Fruit fly (Drosophila melanogaster) whole organism, embryonic: ENCODE results near the gene CG43163.

Source experiments
- Atf6 ChIP-seq: fragments of 200-800 bp; sonication (Bioruptor generic); IDR thresholded peaks from 2 replicates; pipeline ENCODE4 v1.3.6; 2022; ENCODE audit warnings: missing biosample characterization, missing genetic modification characterization
- B-H2 ChIP-seq: fragments of 200-800 bp; sonication (Bioruptor generic); optimal IDR thresholded peaks from 2 replicates; lab custom pipeline; 2018; ENCODE audit warnings: missing biosample characterization, mild to moderate bottlenecking, missing genetic modification characterization
- BtbVII ChIP-seq: fragments of 200-800 bp; sonication (Bioruptor generic); optimal IDR thresholded peaks from 3 replicates; lab custom pipeline; 2017; ENCODE audit warnings: missing biosample characterization, mild to moderate bottlenecking, missing genetic modification characterization
- CG10147 ChIP-seq: fragments of 200-800 bp; sonication (Bioruptor generic); optimal IDR thresholded peaks from 2 replicates; lab custom pipeline; 2019; ENCODE audit warnings: missing biosample characterization, mild to moderate bottlenecking, missing genetic modification characterization, moderate library complexity
- CG10959 ChIP-seq: fragments of 200-800 bp; sonication (Bioruptor generic); IDR thresholded peaks from 2 replicates; pipeline ENCODE4 v1.3.6; 2022; ENCODE audit warnings: missing biosample characterization, missing genetic modification characterization
- CG11696 ChIP-seq: fragments of 200-800 bp; sonication (Bioruptor generic); IDR thresholded peaks from 2 replicates; pipeline ENCODE4 v1.3.6; 2022; ENCODE audit warnings: missing biosample characterization, missing genetic modification characterization
- CG12299 ChIP-seq: fragments of 200-800 bp; sonication (Bioruptor generic); optimal IDR thresholded peaks from 2 replicates; lab custom pipeline; 2018; ENCODE audit warnings: missing biosample characterization, mild to moderate bottlenecking, missing genetic modification characterization
- CG12659 ChIP-seq: fragments of 200-800 bp; sonication (Bioruptor generic); optimal IDR thresholded peaks from 3 replicates; lab custom pipeline; 2017; ENCODE audit warnings: mild to moderate bottlenecking, missing biosample characterization, missing genetic modification reagents, missing genetic modification characterization
- CG14014 ChIP-seq: fragments of 200-800 bp; sonication (Bioruptor generic); IDR thresholded peaks from 2 replicates; pipeline ENCODE4 v1.3.6; 2022; ENCODE audit warnings: missing biosample characterization, missing genetic modification characterization
- CG1647 ChIP-seq: fragments of 200-800 bp; sonication (Bioruptor generic); optimal IDR thresholded peaks from 3 replicates; lab custom pipeline; 2016; ENCODE audit warnings: missing biosample characterization, missing genetic modification characterization
- CG2116 ChIP-seq: fragments of 200-800 bp; sonication (Bioruptor generic); optimal IDR thresholded peaks from 3 replicates; lab custom pipeline; 2018; ENCODE audit warnings: missing biosample characterization, mild to moderate bottlenecking, missing genetic modification characterization
- CG3065 ChIP-seq: fragments of 200-800 bp; sonication (Bioruptor generic); optimal IDR thresholded peaks from 2 replicates; lab custom pipeline; 2016; ENCODE audit warnings: missing biosample characterization, missing genetic modification characterization
- CG31365 ChIP-seq: fragments of 200-800 bp; sonication (Bioruptor generic); optimal IDR thresholded peaks from 2 replicates; lab custom pipeline; 2018; ENCODE audit warnings: missing biosample characterization, mild to moderate bottlenecking, missing genetic modification characterization
- CG32532 ChIP-seq: fragments of 200-800 bp; sonication (Bioruptor generic); IDR thresholded peaks from 2 replicates; pipeline ENCODE4 v1.3.6; 2022; ENCODE audit warnings: missing biosample characterization, missing genetic modification characterization
- CG33557 ChIP-seq: fragments of 200-800 bp; sonication (Bioruptor generic); optimal IDR thresholded peaks from 2 replicates; lab custom pipeline; 2019; ENCODE audit warnings: missing biosample characterization, mild to moderate bottlenecking, missing genetic modification characterization, moderate library complexity
- CG4282 ChIP-seq: fragments of 200-800 bp; sonication (Bioruptor generic); optimal IDR thresholded peaks from 2 replicates; lab custom pipeline; 2016; ENCODE audit warnings: missing biosample characterization, missing genetic modification characterization
- CG6654 ChIP-seq: fragments of 200-800 bp; sonication (Bioruptor generic); optimal IDR thresholded peaks from 2 replicates; lab custom pipeline; 2017; ENCODE audit warnings: missing biosample characterization, mild to moderate bottlenecking, missing genetic modification characterization
- CG6791 ChIP-seq: fragments of 200-800 bp; sonication (Bioruptor generic); IDR thresholded peaks from 3 replicates; pipeline ENCODE4 v1.3.6; 2022; ENCODE audit warnings: missing biosample characterization, missing genetic modification characterization; ENCODE audit not compliant: partially characterized antibody
- CG6813 ChIP-seq: fragments of 200-800 bp; sonication (Bioruptor generic); optimal IDR thresholded peaks from 2 replicates; lab custom pipeline; 2017; ENCODE audit warnings: missing biosample characterization, missing genetic modification characterization, mild to moderate bottlenecking, moderate library complexity, missing genetic modification reagents
- CG7357 ChIP-seq: fragments of 200-800 bp; sonication (Bioruptor generic); IDR thresholded peaks from 3 replicates; pipeline ENCODE4 v1.3.6; 2022; ENCODE audit warnings: missing biosample characterization, missing genetic modification characterization
- CTCF ChIP-seq: fragments of 200-800 bp; sonication (Bioruptor generic); optimal IDR thresholded peaks from 2 replicates; lab custom pipeline; 2017; ENCODE audit warnings: missing biosample characterization, mild to moderate bottlenecking, missing genetic modification characterization, moderate library complexity
- Ets97D ChIP-seq: fragments of 200-800 bp; sonication (Bioruptor generic); optimal IDR thresholded peaks from 3 replicates; lab custom pipeline; 2016; ENCODE audit warnings: missing biosample characterization, missing genetic modification characterization
- Gug ChIP-seq: fragments of 200-800 bp; sonication (Bioruptor generic); IDR thresholded peaks from 4 replicates; pipeline ENCODE4 v1.3.6; 2022; ENCODE audit warnings: missing biosample characterization, missing genetic modification characterization
- Hmx ChIP-seq: fragments of 200-800 bp; sonication (Bioruptor generic); optimal IDR thresholded peaks from 2 replicates; lab custom pipeline; 2016; ENCODE audit warnings: missing biosample characterization, missing genetic modification characterization
- Lim3 ChIP-seq: fragments of 200-800 bp; sonication (Bioruptor generic); IDR thresholded peaks from 2 replicates; pipeline ENCODE4 v1.3.6; 2022; ENCODE audit warnings: missing biosample characterization, missing genetic modification characterization
- Nf-YC ChIP-seq: fragments of 200-800 bp; optimal IDR thresholded peaks from 3 replicates; lab custom pipeline; 2019; ENCODE audit warnings: missing biosample characterization, mild to moderate bottlenecking, missing genetic modification characterization, moderate library complexity
- Optix ChIP-seq: fragments of 200-800 bp; sonication (Bioruptor generic); IDR thresholded peaks from 3 replicates; pipeline ENCODE4 v1.3.6; 2022; ENCODE audit warnings: missing biosample characterization, missing genetic modification characterization
- Poxn ChIP-seq: fragments of 200-800 bp; sonication (Bioruptor generic); IDR thresholded peaks from 2 replicates; pipeline ENCODE4 v1.3.6; 2022; ENCODE audit warnings: missing biosample characterization, missing genetic modification characterization
- Rfx ChIP-seq: fragments of 200-800 bp; sonication (Bioruptor generic); IDR thresholded peaks from 2 replicates; pipeline ENCODE4 v1.3.6; 2022; ENCODE audit warnings: missing biosample characterization, missing genetic modification characterization
- Side ChIP-seq: fragments of 200-800 bp; sonication (Bioruptor generic); optimal IDR thresholded peaks from 2 replicates; lab custom pipeline; 2016; ENCODE audit warnings: missing biosample characterization, missing genetic modification characterization
- Sry-β ChIP-seq: fragments of 200-800 bp; sonication (Bioruptor generic); optimal IDR thresholded peaks from 2 replicates; lab custom pipeline; 2018; ENCODE audit warnings: missing biosample characterization, mild to moderate bottlenecking, missing genetic modification characterization, moderate library complexity
- ase ChIP-seq: fragments of 200-800 bp; sonication (Bioruptor generic); IDR thresholded peaks from 3 replicates; pipeline ENCODE4 v1.3.6; 2022; ENCODE audit warnings: missing biosample characterization, missing genetic modification characterization
- az2 ChIP-seq: fragments of 200-800 bp; sonication (Bioruptor generic); optimal IDR thresholded peaks from 3 replicates; lab custom pipeline; 2016; ENCODE audit warnings: missing biosample characterization, missing genetic modification characterization
- bcd ChIP-seq: fragments of 200-800 bp; sonication (Bioruptor generic); optimal IDR thresholded peaks from 2 replicates; lab custom pipeline; 2017; ENCODE audit warnings: missing biosample characterization, mild to moderate bottlenecking, missing genetic modification characterization
- cato ChIP-seq: fragments of 200-800 bp; sonication (Bioruptor generic); optimal IDR thresholded peaks from 2 replicates; lab custom pipeline; 2016; ENCODE audit warnings: missing biosample characterization, missing genetic modification characterization, borderline replicate concordance
- crc ChIP-seq: fragments of 200-800 bp; sonication (Bioruptor generic); optimal IDR thresholded peaks from 2 replicates; lab custom pipeline; 2016; ENCODE audit warnings: missing biosample characterization, missing genetic modification characterization
- cwo ChIP-seq: fragments of 200-800 bp; sonication (Bioruptor generic); optimal IDR thresholded peaks from 3 replicates; lab custom pipeline; 2017; ENCODE audit warnings: missing biosample characterization, missing genetic modification characterization, mild to moderate bottlenecking, moderate library complexity, missing genetic modification reagents
- exex ChIP-seq: fragments of 200-800 bp; sonication (Bioruptor generic); optimal IDR thresholded peaks from 4 replicates; lab custom pipeline; 2018; ENCODE audit warnings: missing biosample characterization, mild to moderate bottlenecking, missing genetic modification characterization, moderate library complexity
- fru ChIP-seq: fragments of >200 bp; optimal IDR thresholded peaks from 2 replicates; lab custom pipeline; 2017
- gsb ChIP-seq: fragments of 200-800 bp; sonication (Bioruptor generic); IDR thresholded peaks from 2 replicates; pipeline ENCODE4 v1.3.6; 2022; ENCODE audit warnings: missing biosample characterization, missing genetic modification characterization
- h ChIP-seq: fragments of >200 bp; optimal IDR thresholded peaks from 2 replicates; lab custom pipeline; 2017
- hbn ChIP-seq: fragments of 200-800 bp; sonication (Bioruptor generic); IDR thresholded peaks from 2 replicates; pipeline ENCODE4 v1.3.6; 2022; ENCODE audit warnings: missing biosample characterization, missing genetic modification characterization; ENCODE audit not compliant: partially characterized antibody
- insv ChIP-seq, 2 experiments: fragments of 200-800 bp; sonication (Bioruptor generic); optimal IDR thresholded peaks; 3 replicates each; lab custom pipeline; 2016 to 2018; ENCODE audit warnings: missing biosample characterization in 2 of 2, missing genetic modification characterization in 2 of 2
- jigr1 ChIP-seq: fragments of 200-800 bp; sonication (Bioruptor generic); IDR thresholded peaks from 3 replicates; pipeline ENCODE4 v1.3.6; 2022; ENCODE audit warnings: missing biosample characterization, missing genetic modification characterization
- pho ChIP-seq: fragments of 200-800 bp; sonication (Bioruptor generic); optimal IDR thresholded peaks from 2 replicates; lab custom pipeline; 2016; ENCODE audit warnings: missing biosample characterization, missing genetic modification characterization
- pzg ChIP-seq: fragments of 200-800 bp; sonication (Bioruptor generic); optimal IDR thresholded peaks from 3 replicates; lab custom pipeline; 2018; ENCODE audit warnings: missing biosample characterization, mild to moderate bottlenecking, missing genetic modification characterization, moderate library complexity
- ranshi ChIP-seq: fragments of 200-800 bp; sonication (Bioruptor generic); IDR thresholded peaks from 2 replicates; pipeline ENCODE4 v1.3.6; 2022; ENCODE audit warnings: missing biosample characterization, missing genetic modification characterization
- sc ChIP-seq, 3 experiments: fragments of >200 bp in 2 of 3; fragments of 200-800 bp in 1 of 3; sonication (Bioruptor generic) in 1 of 3; optimal IDR thresholded peaks; 2 replicates in 2 of 3; 3 replicates in 1 of 3; lab custom pipeline; 2017; ENCODE audit warnings: mild to moderate bottlenecking in 1 of 3, missing biosample characterization in 1 of 3, missing genetic modification characterization in 1 of 3, missing genetic modification reagents in 1 of 3
- slou ChIP-seq: fragments of 200-800 bp; sonication (Bioruptor generic); optimal IDR thresholded peaks from 3 replicates; lab custom pipeline; 2016; ENCODE audit warnings: missing biosample characterization, missing genetic modification characterization
- usp ChIP-seq: fragments of >200 bp; optimal IDR thresholded peaks from 2 replicates; lab custom pipeline; 2017; ENCODE audit warnings: missing biosample characterization, missing genetic modification characterization

Gene CG43163

DNA sequence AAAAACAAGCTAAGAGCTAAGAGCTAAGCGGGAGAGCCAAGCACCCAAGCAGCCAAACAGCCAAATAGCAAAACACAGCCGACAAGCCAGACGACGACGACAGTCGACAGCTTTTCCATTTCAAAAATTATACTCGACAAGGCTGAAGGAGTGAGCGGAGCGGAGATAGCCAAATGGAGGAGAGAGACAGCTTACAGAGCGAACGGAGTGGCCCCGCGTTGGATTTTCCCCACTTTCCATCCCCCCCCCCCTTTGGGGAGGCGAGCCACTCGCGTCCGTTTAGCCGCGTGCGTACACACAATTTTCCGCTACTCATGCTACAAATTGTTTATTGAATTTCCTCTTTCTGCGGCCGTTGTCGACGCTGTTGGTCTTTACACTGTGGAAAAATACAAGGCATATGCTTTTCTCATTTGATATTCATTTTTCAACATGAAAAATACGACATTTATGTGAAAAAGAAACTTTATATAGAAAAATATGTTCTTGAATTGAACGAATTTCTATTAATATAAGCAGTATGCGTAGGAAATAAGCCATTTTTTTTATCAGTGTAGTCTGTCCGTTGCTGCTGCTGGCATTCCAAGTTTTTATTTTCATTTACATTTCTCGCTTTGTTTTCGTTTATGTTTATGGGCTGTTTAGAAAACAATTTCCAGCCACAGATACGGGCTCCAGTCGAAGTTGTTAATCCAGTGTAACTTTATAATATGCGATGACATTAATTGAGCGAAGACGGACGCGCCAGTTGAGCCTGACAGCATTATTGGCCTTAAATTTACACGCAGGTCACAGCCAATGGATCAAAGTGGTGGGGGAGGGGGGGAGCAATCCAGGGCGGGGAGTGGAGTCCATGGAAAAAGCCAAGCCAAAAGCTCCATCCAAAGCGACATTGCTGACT is 48.8 kb downstream of the CG43163 start (continued):
- TF ChIP-seq Hmx (GFP tag; lab: Kevin White, UChicago): peak; percentile 90
- TF ChIP-seq exex (tag; lab: Kevin White, UChicago): peak; percentile 86
- peak; percentile 97 for TF ChIP-seq CG1647
- peak; percentile 97 for TF ChIP-seq Atf6 (GFP tag; lab: Robert Waterston, UW)
- TF ChIP-seq CG4282 (GFP tag; lab: Kevin White, UChicago): peak; percentile 85
- TF ChIP-seq CG3065: peak; percentile 97
- peak; percentile 97 for TF ChIP-seq cato
- peak; percentile 98 for TF ChIP-seq ranshi (GFP tag; lab: Robert Waterston, UW)
- TF ChIP-seq h (lab: Kevin White, UChicago): no peak
- peak; percentile 97 for TF ChIP-seq Rfx
- peak; percentile 92 for TF ChIP-seq Poxn (GFP tag; lab: Robert Waterston, UW)
- peak; percentile 73 for TF ChIP-seq Sry-β (GFP tag; lab: Kevin White, UChicago)
- TF ChIP-seq CG32532 (GFP tag; lab: Robert Waterston, UW): peak; percentile 98
- no peak for TF ChIP-seq usp (GFP tag; lab: Kevin White, UChicago)
- peak; percentile 96 for TF ChIP-seq jigr1 (GFP tag; lab: Robert Waterston, UW)
- TF ChIP-seq hbn (GFP tag; lab: Robert Waterston, UW): no peak
- TF ChIP-seq Lim3: peak; percentile 93
- peak; percentile 96 for TF ChIP-seq Side (GFP tag; lab: Kevin White, UChicago)
- TF ChIP-seq crc (GFP tag; lab: Kevin White, UChicago): peak; percentile 97
- peak; percentile 73 for TF ChIP-seq CTCF (GFP tag; lab: Kevin White, UChicago)
- TF ChIP-seq CG31365 (tag; lab: Kevin White, UChicago): peak; percentile 87
- peak; percentile 98 for TF ChIP-seq Gug
- no peak for TF ChIP-seq CG6791
- peak; percentile 97 for TF ChIP-seq CG10959 (GFP tag; lab: Robert Waterston, UW)
- peak; percentile 97 for TF ChIP-seq BtbVII (GFP tag; lab: Kevin White, UChicago)
- peak; percentile 93 for TF ChIP-seq Ets97D (GFP tag; lab: Kevin White, UChicago)
- TF ChIP-seq slou: peak; percentile 95
- peak; percentile 92 for TF ChIP-seq CG6654
- TF ChIP-seq CG12659 (GFP tag; lab: Kevin White, UChicago): peak; percentile 98
- peak; percentile 98 for TF ChIP-seq CG12299 (tag; lab: Kevin White, UChicago)
- peak; percentile 91 for TF ChIP-seq CG11696
- TF ChIP-seq ase (GFP tag; lab: Robert Waterston, UW): peak; percentile 96
- TF ChIP-seq pzg (GFP tag; lab: Kevin White, UChicago): peak; percentile 8
- TF ChIP-seq CG10147: peak; percentile 98
- TF ChIP-seq bcd (GFP tag; lab: Kevin White, UChicago): peak; percentile 98
- TF ChIP-seq Nf-YC (tag; lab: Kevin White, UChicago): peak; percentile 86
- TF ChIP-seq CG7357 (GFP tag; lab: Robert Waterston, UW): peak; percentile 91
- TF ChIP-seq az2 (GFP tag; lab: Kevin White, UChicago): peak; percentile 99
- TF ChIP-seq Optix (GFP tag; lab: Robert Waterston, UW): peak; percentile 96
- peak; percentile 98 for TF ChIP-seq CG33557 (GFP tag; lab: Kevin White, UChicago)
- TF ChIP-seq CG2116 (GFP tag; lab: Kevin White, UChicago): peak; percentile 88
- peak; percentile 95 for TF ChIP-seq cwo (GFP tag; lab: Kevin White, UChicago)
- peak; percentile 89 for TF ChIP-seq gsb
- peak; percentile 96 for TF ChIP-seq CG6813 (GFP tag; lab: Kevin White, UChicago)
- peak; percentile 90 for TF ChIP-seq B-H2 (GFP tag; lab: Kevin White, UChicago)
- no peak for TF ChIP-seq fru (lab: Kevin White, UChicago)
- peak; percentile 96 for TF ChIP-seq pho
- peak; percentile 23 to 80 for TF ChIP-seq insv (GFP tag; optimal IDR thresholded peaks at IDR 0.05; lab: Kevin White, UChicago)
- peak; percentile 98 for TF ChIP-seq CG14014 (GFP tag; lab: Robert Waterston, UW)
- TF ChIP-seq sc (optimal IDR thresholded peaks at IDR 0.05; lab: Kevin White, UChicago): no peak
- TF ChIP-seq sc (GFP tag; optimal IDR thresholded peaks at IDR 0.05; lab: Kevin White, UChicago): peak; percentile 98
